Worm (Caenorhabditis elegans) whole organism, mixed stage, embryonic: ENCODE results near the gene F35D11.1.

Experiments used
- blmp-1 ChIP-seq: fragments of 150-350 bp; optimal IDR thresholded peaks from 2 replicates; lab custom pipeline; 2014; ENCODE audit warnings: missing biosample characterization, missing genetic modification characterization
- ces-1 ChIP-seq: fragments of 150-350 bp; optimal IDR thresholded peaks from 2 replicates; lab custom pipeline; 2014; ENCODE audit warnings: missing biosample characterization, missing genetic modification reagents, missing genetic modification characterization
- elt-1 ChIP-seq: sonication (generic microtip); optimal IDR thresholded peaks from 2 replicates; lab custom pipeline; 2017; ENCODE audit warnings: missing genetic modification characterization, mild to moderate bottlenecking, missing compliant biosample characterization, antibody characterized with exemption, moderate library complexity, borderline replicate concordance; ENCODE audit not compliant: insufficient read depth
- hlh-1 ChIP-seq: fragments of 150-350 bp; optimal IDR thresholded peaks from 2 replicates; lab custom pipeline; 2014; ENCODE audit warnings: missing biosample characterization, missing genetic modification reagents, missing genetic modification characterization
- lin-32 ChIP-seq: fragments of 200-800 bp; sonication (Bioruptor generic); optimal IDR thresholded peaks from 2 replicates; lab custom pipeline; 2018; ENCODE audit warnings: mild to moderate bottlenecking, missing genetic modification characterization, missing compliant biosample characterization
- lsy-2 ChIP-seq: fragments of 150-350 bp; optimal IDR thresholded peaks from 2 replicates; lab custom pipeline; 2014; ENCODE audit warnings: missing biosample characterization, missing genetic modification characterization
- mab-5 ChIP-seq: fragments of 150-350 bp; optimal IDR thresholded peaks from 2 replicates; lab custom pipeline; 2014; ENCODE audit warnings: missing biosample characterization, missing genetic modification characterization
- nhr-237 ChIP-seq: fragments of 150-350 bp; optimal IDR thresholded peaks from 2 replicates; lab custom pipeline; 2014; ENCODE audit warnings: missing biosample characterization, missing genetic modification characterization
- nhr-28 ChIP-seq: fragments of 150-350 bp; optimal IDR thresholded peaks from 2 replicates; lab custom pipeline; 2014; ENCODE audit warnings: missing biosample characterization, missing genetic modification characterization
- nhr-76 ChIP-seq: sonication (generic microtip); optimal IDR thresholded peaks from 2 replicates; lab custom pipeline; 2017; ENCODE audit warnings: missing biosample characterization, missing genetic modification characterization
- pha-4 ChIP-seq: fragments of 150-350 bp; optimal IDR thresholded peaks from 2 replicates; lab custom pipeline; 2018; ENCODE audit warnings: missing biosample characterization, missing genetic modification reagents, missing genetic modification characterization

ce11 chrII:4621650-4622049 is 5.1 kb upstream of the F35D11.1 start, which contains the start of gene clec-139:
- TF ChIP-seq ces-1 (GFP tag; lab: Kevin White, UChicago) (no peak), pha-4 (tag; lab: Kevin White, UChicago) (no peak), lsy-2 (tag; lab: Kevin White, UChicago) (no peak), blmp-1 (no peak), lin-32 (no peak), nhr-76 (tag; lab: Kevin White, UChicago) (no peak), elt-1 (tag; lab: Kevin White, UChicago) (no peak), hlh-1 (tag; lab: Kevin White, UChicago) (no peak), mab-5 (tag; lab: Kevin White, UChicago) (no peak), nhr-28 (tag; lab: Kevin White, UChicago) (no peak), nhr-237 (tag; lab: Kevin White, UChicago) (no peak)
